Worm (Caenorhabditis elegans): ENCODE measurements around the gene C46C11.3.
A peak's percentile ranks its signal among the peaks of the same experiment; 100 is the strongest.

Gene C46C11.3

DNA sequence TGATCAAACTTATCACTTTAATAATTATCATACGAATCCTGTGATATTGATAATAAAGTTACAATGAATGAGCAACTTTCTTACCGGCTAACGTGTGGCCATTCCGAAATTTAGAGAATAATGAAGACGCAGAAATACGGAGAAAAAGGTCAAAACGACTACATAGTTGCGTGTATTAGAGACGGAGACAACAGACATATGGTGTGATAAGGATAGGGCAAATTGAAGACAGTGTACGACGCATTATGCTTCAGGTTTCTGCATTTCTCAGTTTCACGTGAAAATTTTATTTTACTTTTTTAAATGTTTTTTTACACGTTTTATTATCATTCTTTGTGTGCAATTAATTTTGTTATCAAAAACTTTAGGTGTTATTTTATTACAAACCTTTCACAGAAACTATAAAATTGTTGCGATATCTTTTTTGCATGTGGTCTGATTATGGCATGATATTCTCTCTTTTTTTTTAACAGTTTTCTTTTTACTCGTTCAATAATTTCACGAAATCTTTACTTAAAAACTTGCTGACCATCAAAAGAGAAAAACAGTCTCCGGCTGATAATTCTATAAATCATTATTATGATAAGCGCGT, 51.1 kb downstream of the C46C11.3 start, which contains the start of gene tmem-135:
TSS of gene tmem-135 (plus strand) at position 542 of the 592 bp plus-strand sequence.
- peak; percentile 26 for TF ChIP-seq sma-9 (GFP tag; optimal IDR thresholded peaks at IDR 0.05)
- TF ChIP-seq sma-9 (tag; optimal IDR thresholded peaks at IDR 0.05): no peak
- TF ChIP-seq R02D3.7 (tag; optimal IDR thresholded peaks at IDR 0.05): no peak

DNA sequence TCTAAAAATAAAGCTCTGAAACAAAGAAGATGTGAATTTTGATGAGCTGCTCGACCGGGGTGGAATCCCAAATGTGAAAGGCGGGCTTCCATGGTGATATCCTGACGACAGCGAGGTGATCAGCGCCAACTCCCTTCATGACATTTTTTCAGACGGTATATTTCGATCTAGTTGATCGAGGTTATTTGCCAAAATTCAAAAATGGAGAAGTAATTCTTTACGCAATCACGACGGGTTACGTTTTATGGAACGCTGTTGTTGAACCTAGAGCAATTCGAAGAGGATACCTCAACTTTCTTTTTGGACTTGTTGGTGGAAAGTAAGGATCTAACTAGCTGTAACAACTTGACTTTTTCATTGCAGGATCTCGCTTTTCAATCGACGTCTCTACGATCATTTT, 54.6 kb downstream of the C46C11.3 start:
- no peak for TF ChIP-seq ZK546.5 (tag; optimal IDR thresholded peaks at IDR 0.05)
- no peak for TF ChIP-seq alr-1 (tag; optimal IDR thresholded peaks at IDR 0.05)
- TF ChIP-seq Y55F3AM.14 (GFP tag; optimal IDR thresholded peaks at IDR 0.05): no peak
- TF ChIP-seq elt-3 (tag; optimal IDR thresholded peaks at IDR 0.05): no peak
- no peak for TF ChIP-seq nhr-11 (tag; optimal IDR thresholded peaks at IDR 0.05)
- TF ChIP-seq nhr-237 (tag; optimal IDR thresholded peaks at IDR 0.05): no peak
- TF ChIP-seq sma-9 (GFP tag; optimal IDR thresholded peaks at IDR 0.05): no peak
- no peak for TF ChIP-seq sma-9 (tag; optimal IDR thresholded peaks at IDR 0.05)
- no peak for TF ChIP-seq nhr-10 (tag; optimal IDR thresholded peaks at IDR 0.05)
- TF ChIP-seq lin-11 (tag; optimal IDR thresholded peaks at IDR 0.05): no peak
- TF ChIP-seq nhr-77 (tag; optimal IDR thresholded peaks at IDR 0.05): no peak
- TF ChIP-seq nhr-6 (tag; optimal IDR thresholded peaks at IDR 0.05): no peak
- TF ChIP-seq unc-39 (tag; optimal IDR thresholded peaks at IDR 0.05): no peak
- no peak for TF ChIP-seq skn-1 (tag; optimal IDR thresholded peaks at IDR 0.05)
- no peak for TF ChIP-seq ceh-82 (tag; optimal IDR thresholded peaks at IDR 0.05)
- TF ChIP-seq lsy-2 (tag; optimal IDR thresholded peaks at IDR 0.05): no peak
- TF ChIP-seq blmp-1 (tag; optimal IDR thresholded peaks at IDR 0.05; ENCODE audit: insufficient read depth): no peak

DNA sequence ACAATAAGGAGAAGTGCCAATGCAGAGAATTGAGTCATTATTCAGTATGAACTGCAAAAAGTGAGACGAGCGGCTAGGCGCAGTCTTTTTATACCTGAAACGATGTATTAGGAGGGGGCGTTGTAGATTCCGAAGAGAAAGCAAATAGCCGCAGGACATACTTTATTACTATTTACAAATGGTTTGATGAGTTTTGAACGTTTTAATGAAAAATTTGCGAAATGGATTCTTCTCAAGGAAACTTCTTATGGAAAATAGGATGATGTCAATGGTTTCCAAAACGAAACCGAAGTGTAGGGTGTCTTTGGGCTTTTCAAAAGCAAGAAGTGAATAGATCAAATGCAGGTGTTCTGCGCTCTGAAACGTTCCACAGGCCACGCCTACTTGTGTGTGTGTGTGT, 55.9 kb downstream of the C46C11.3 start, which contains the start of gene flp-11:
TSS of gene flp-11 (minus strand) at position 101 of the 400 bp plus-strand sequence.
- TF ChIP-seq skn-1 (tag; optimal IDR thresholded peaks at IDR 0.05) (no peak), nhr-25 (tag; optimal IDR thresholded peaks at IDR 0.05) (no peak), elt-1 (tag; optimal IDR thresholded peaks at IDR 0.05) (no peak), elt-3 (tag; optimal IDR thresholded peaks at IDR 0.05) (no peak), mdl-1 (tag; optimal IDR thresholded peaks at IDR 0.05) (no peak), mbf-1 (tag; optimal IDR thresholded peaks at IDR 0.05) (no peak), nhr-21 (tag; optimal IDR thresholded peaks at IDR 0.05) (no peak)

Data from whole organism, L2 larva.